Fruit fly (Drosophila melanogaster) whole organism, embryonic: ENCODE results near the gene CG43680.
A peak's percentile ranks its signal among the peaks of the same experiment; 100 is the strongest.

Source experiments
- CG11085 ChIP-seq: fragments of 200-800 bp; sonication (Bioruptor generic); IDR thresholded peaks from 2 replicates; pipeline ENCODE4 v1.3.6; 2022; ENCODE audit warnings: missing biosample characterization, missing genetic modification characterization
- CG11398 ChIP-seq: fragments of 200-800 bp; sonication (Bioruptor generic); optimal IDR thresholded peaks from 2 replicates; lab custom pipeline; 2016; ENCODE audit warnings: missing biosample characterization, missing genetic modification characterization
- CG11456 ChIP-seq: fragments of 200-800 bp; sonication (Bioruptor generic); IDR thresholded peaks from 3 replicates; pipeline ENCODE4 v1.3.6; 2022; ENCODE audit warnings: missing biosample characterization, missing genetic modification characterization
- CG11504 ChIP-seq: fragments of 200-800 bp; sonication (Bioruptor generic); optimal IDR thresholded peaks from 3 replicates; lab custom pipeline; 2019; ENCODE audit warnings: missing biosample characterization, mild to moderate bottlenecking, missing genetic modification characterization, moderate library complexity
- CG12236 ChIP-seq: fragments of 200-800 bp; sonication (Bioruptor generic); optimal IDR thresholded peaks from 2 replicates; lab custom pipeline; 2016; ENCODE audit warnings: missing biosample characterization, missing genetic modification characterization
- CG13287 ChIP-seq: fragments of 200-800 bp; sonication (Bioruptor generic); IDR thresholded peaks from 2 replicates; pipeline ENCODE4 v1.3.6; 2022; ENCODE audit warnings: missing biosample characterization, missing genetic modification characterization; ENCODE audit not compliant: partially characterized antibody
- CG14710 ChIP-seq: fragments of 200-800 bp; sonication (Bioruptor generic); optimal IDR thresholded peaks from 3 replicates; lab custom pipeline; 2019; ENCODE audit warnings: missing biosample characterization, mild to moderate bottlenecking, missing genetic modification characterization, moderate library complexity
- CG15514 ChIP-seq: fragments of 200-800 bp; sonication (Bioruptor generic); optimal IDR thresholded peaks from 3 replicates; lab custom pipeline; 2017; ENCODE audit warnings: missing biosample characterization, missing genetic modification characterization, mild to moderate bottlenecking, moderate library complexity, missing genetic modification reagents
- CG16815 ChIP-seq: fragments of 200-800 bp; sonication (Bioruptor generic); optimal IDR thresholded peaks from 3 replicates; lab custom pipeline; 2017; ENCODE audit warnings: missing biosample characterization, mild to moderate bottlenecking, missing genetic modification characterization
- CG17328 ChIP-seq: fragments of 200-800 bp; sonication (Bioruptor generic); IDR thresholded peaks from 2 replicates; pipeline ENCODE4 v1.3.6; 2022; ENCODE audit warnings: missing biosample characterization, missing genetic modification characterization
- CG17829 ChIP-seq: fragments of 200-800 bp; optimal IDR thresholded peaks from 2 replicates; lab custom pipeline; 2019; ENCODE audit warnings: missing biosample characterization, mild to moderate bottlenecking, missing genetic modification characterization, moderate library complexity
- CG2199 ChIP-seq: fragments of 200-800 bp; sonication (Bioruptor generic); IDR thresholded peaks from 3 replicates; pipeline ENCODE4 v1.3.6; 2022; ENCODE audit warnings: missing biosample characterization, missing genetic modification characterization
- CG32532 ChIP-seq: fragments of 200-800 bp; sonication (Bioruptor generic); IDR thresholded peaks from 2 replicates; pipeline ENCODE4 v1.3.6; 2022; ENCODE audit warnings: missing biosample characterization, missing genetic modification characterization
- CG32767 ChIP-seq: fragments of 200-800 bp; sonication (Bioruptor generic); IDR thresholded peaks from 2 replicates; pipeline ENCODE4 v1.3.6; 2022; ENCODE audit warnings: missing biosample characterization, missing genetic modification characterization
- CG3995 ChIP-seq: fragments of 200-800 bp; sonication (Bioruptor generic); optimal IDR thresholded peaks from 3 replicates; lab custom pipeline; 2016; ENCODE audit warnings: missing biosample characterization, missing genetic modification characterization
- CG4730 ChIP-seq: fragments of 200-800 bp; sonication (Bioruptor generic); IDR thresholded peaks from 2 replicates; pipeline ENCODE4 v1.3.6; 2022; ENCODE audit warnings: missing biosample characterization, missing genetic modification characterization
- CG4854 ChIP-seq: fragments of 200-800 bp; sonication (Bioruptor generic); optimal IDR thresholded peaks from 2 replicates; lab custom pipeline; 2016; ENCODE audit warnings: missing biosample characterization, missing genetic modification characterization, inconsistent platforms
- CG5245 ChIP-seq: fragments of 200-800 bp; sonication (Bioruptor generic); optimal IDR thresholded peaks from 3 replicates; lab custom pipeline; 2016; ENCODE audit warnings: missing biosample characterization, missing genetic modification characterization
- CG6175 ChIP-seq: fragments of 200-800 bp; sonication (Bioruptor generic); IDR thresholded peaks from 3 replicates; pipeline ENCODE4 v1.3.6; 2022; ENCODE audit warnings: missing biosample characterization, missing genetic modification characterization
- CG7556 ChIP-seq: fragments of 200-800 bp; sonication (Bioruptor generic); optimal IDR thresholded peaks from 2 replicates; lab custom pipeline; 2017; ENCODE audit warnings: missing biosample characterization, mild to moderate bottlenecking, missing genetic modification characterization
- CG7839 ChIP-seq: fragments of 200-800 bp; sonication (Bioruptor generic); optimal IDR thresholded peaks from 3 replicates; lab custom pipeline; 2018; ENCODE audit warnings: missing biosample characterization, mild to moderate bottlenecking, missing genetic modification characterization, moderate library complexity
- CG7928 ChIP-seq: fragments of 200-800 bp; sonication (Bioruptor generic); optimal IDR thresholded peaks from 2 replicates; lab custom pipeline; 2017; ENCODE audit warnings: missing biosample characterization, mild to moderate bottlenecking, missing genetic modification characterization
- CTCF ChIP-seq: fragments of 200-800 bp; sonication (Bioruptor generic); optimal IDR thresholded peaks from 2 replicates; lab custom pipeline; 2017; ENCODE audit warnings: missing biosample characterization, mild to moderate bottlenecking, missing genetic modification characterization, moderate library complexity
- Dp ChIP-seq: fragments of 200-800 bp; sonication (Bioruptor generic); optimal IDR thresholded peaks from 2 replicates; lab custom pipeline; 2018; ENCODE audit warnings: missing biosample characterization, mild to moderate bottlenecking, missing genetic modification characterization, moderate library complexity
- Drgx ChIP-seq: fragments of 200-800 bp; sonication (Bioruptor generic); IDR thresholded peaks from 2 replicates; pipeline ENCODE4 v1.3.6; 2022; ENCODE audit warnings: missing biosample characterization, missing genetic modification characterization
- E2f2 ChIP-seq: fragments of 200-800 bp; sonication (Bioruptor generic); IDR thresholded peaks from 2 replicates; pipeline ENCODE4 v1.3.6; 2022; ENCODE audit warnings: missing biosample characterization, missing genetic modification characterization
- Hr39 ChIP-seq: fragments of >200 bp; optimal IDR thresholded peaks from 2 replicates; lab custom pipeline; 2017
- Hr78 ChIP-seq, 2 experiments: fragments of 200-800 bp in 1 of 2; fragments of >200 bp in 1 of 2; sonication (Bioruptor generic) in 1 of 2; optimal IDR thresholded peaks; 2 replicates each; lab custom pipeline; 2017 to 2019; ENCODE audit warnings: missing biosample characterization in 2 of 2, missing genetic modification characterization in 2 of 2, mild to moderate bottlenecking in 1 of 2, moderate library complexity in 1 of 2
- MBD-R2 ChIP-seq: fragments of 200-800 bp; sonication (Bioruptor generic); IDR thresholded peaks from 2 replicates; pipeline ENCODE4 v1.3.6; 2022; ENCODE audit warnings: missing biosample characterization, missing genetic modification characterization
- MTF-1 ChIP-seq: fragments of 200-800 bp; sonication (Bioruptor generic); optimal IDR thresholded peaks from 2 replicates; lab custom pipeline; 2018; ENCODE audit warnings: missing biosample characterization, mild to moderate bottlenecking, missing genetic modification characterization, borderline replicate concordance
- Med ChIP-seq: fragments of 200-800 bp; sonication (Bioruptor generic); peaks from one replicate; lab custom pipeline; 2016; ENCODE audit warnings: missing biosample characterization, missing genetic modification characterization, mild to moderate bottlenecking, inconsistent platforms, moderate library complexity
- Opbp ChIP-seq: fragments of 200-800 bp; sonication (Bioruptor generic); IDR thresholded peaks from 3 replicates; pipeline ENCODE4 v1.3.6; 2022; ENCODE audit warnings: missing biosample characterization, missing genetic modification characterization; ENCODE audit not compliant: partially characterized antibody
- Pdp1 ChIP-seq, 2 experiments: fragments of 200-800 bp; sonication (Bioruptor generic); optimal IDR thresholded peaks; 3 replicates each; lab custom pipeline; 2016; ENCODE audit warnings: missing biosample characterization in 2 of 2, missing genetic modification characterization in 2 of 2, mild to moderate bottlenecking in 1 of 2, moderate library complexity in 1 of 2
- Scr ChIP-seq: fragments of 200-800 bp; sonication (Bioruptor generic); IDR thresholded peaks from 2 replicates; pipeline ENCODE4 v1.3.6; 2022; ENCODE audit warnings: missing biosample characterization, missing genetic modification characterization; ENCODE audit not compliant: partially characterized antibody
- Trl ChIP-seq, 3 experiments: fragments of >200 bp in 2 of 3; fragments of 200-800 bp in 1 of 3; sonication (Bioruptor generic) in 1 of 3; optimal IDR thresholded peaks; 2 replicates in 1 of 3; 3 replicates in 2 of 3; lab custom pipeline; 2016 to 2017; ENCODE audit warnings: missing biosample characterization in 1 of 3, missing genetic modification characterization in 1 of 3
- ara ChIP-seq: fragments of 200-800 bp; sonication (Bioruptor generic); IDR thresholded peaks from 2 replicates; pipeline ENCODE4 v1.3.6; 2022; ENCODE audit warnings: missing biosample characterization, missing genetic modification characterization
- bab2 ChIP-seq: fragments of 200-800 bp; sonication (Bioruptor generic); optimal IDR thresholded peaks from 2 replicates; lab custom pipeline; 2016; ENCODE audit warnings: missing biosample characterization, missing genetic modification characterization
- bcd ChIP-seq: fragments of 200-800 bp; sonication (Bioruptor generic); optimal IDR thresholded peaks from 2 replicates; lab custom pipeline; 2017; ENCODE audit warnings: missing biosample characterization, mild to moderate bottlenecking, missing genetic modification characterization
- chn ChIP-seq: fragments of 200-800 bp; sonication (Bioruptor generic); optimal IDR thresholded peaks from 2 replicates; lab custom pipeline; 2016; ENCODE audit warnings: missing biosample characterization, missing genetic modification characterization
- crp ChIP-seq, 2 experiments: fragments of 200-800 bp; sonication (Bioruptor generic); optimal IDR thresholded peaks; 2 replicates in 1 of 2; 3 replicates in 1 of 2; lab custom pipeline; 2017; ENCODE audit warnings: missing biosample characterization in 2 of 2, missing genetic modification characterization in 2 of 2, mild to moderate bottlenecking in 1 of 2, moderate library complexity in 1 of 2
- gem ChIP-seq: fragments of 200-800 bp; sonication (Bioruptor generic); optimal IDR thresholded peaks from 2 replicates; lab custom pipeline; 2019; ENCODE audit warnings: missing biosample characterization, mild to moderate bottlenecking, missing genetic modification characterization, moderate library complexity
- hkb ChIP-seq, 2 experiments: fragments of 200-800 bp in 1 of 2; fragments of >200 bp in 1 of 2; sonication (Bioruptor generic) in 1 of 2; IDR thresholded peaks in 1 of 2; optimal IDR thresholded peaks in 1 of 2; 2 replicates each; pipeline versions ENCODE4 v1.3.6 to Lab custom; 2017 to 2022; ENCODE audit warnings: missing biosample characterization in 1 of 2, missing genetic modification characterization in 1 of 2
- lab ChIP-seq: fragments of 200-800 bp; sonication (Bioruptor generic); optimal IDR thresholded peaks from 3 replicates; lab custom pipeline; 2017; ENCODE audit warnings: missing biosample characterization, missing genetic modification characterization, mild to moderate bottlenecking, moderate library complexity, missing genetic modification reagents
- nmo ChIP-seq: fragments of 200-800 bp; sonication (Bioruptor generic); optimal IDR thresholded peaks from 2 replicates; lab custom pipeline; 2018; ENCODE audit warnings: missing biosample characterization, mild to moderate bottlenecking, missing genetic modification characterization, moderate library complexity
- pan ChIP-seq, 4 experiments: fragments of >200 bp in 3 of 4; fragments of 200-800 bp in 1 of 4; sonication (Bioruptor generic) in 1 of 4; optimal IDR thresholded peaks in 3 of 4; IDR thresholded peaks in 1 of 4; 2 replicates each; pipeline versions ENCODE4 v1.3.6 to Lab custom; 2017 to 2022; ENCODE audit warnings: missing biosample characterization in 2 of 4, missing genetic modification characterization in 2 of 4, mixed read lengths in 1 of 4
- prd ChIP-seq, 3 experiments: fragments of >200 bp in 2 of 3; fragments of 200-800 bp in 1 of 3; sonication (Bioruptor generic) in 1 of 3; optimal IDR thresholded peaks in 2 of 3; IDR thresholded peaks in 1 of 3; 2 replicates in 2 of 3; 3 replicates in 1 of 3; pipeline versions ENCODE4 v1.3.6 to Lab custom; 2017 to 2022; ENCODE audit warnings: missing biosample characterization in 1 of 3, missing genetic modification characterization in 1 of 3
- stwl ChIP-seq: fragments of 200-800 bp; sonication (Bioruptor generic); optimal IDR thresholded peaks from 3 replicates; lab custom pipeline; 2018; ENCODE audit warnings: missing biosample characterization, mild to moderate bottlenecking, missing genetic modification characterization, moderate library complexity
- tap ChIP-seq: fragments of 200-800 bp; optimal IDR thresholded peaks from 3 replicates; lab custom pipeline; 2019; ENCODE audit warnings: missing biosample characterization, mild to moderate bottlenecking, missing genetic modification characterization, moderate library complexity
- vvl ChIP-seq: fragments of 200-800 bp; sonication (Bioruptor generic); IDR thresholded peaks from 2 replicates; pipeline ENCODE4 v1.3.6; 2022; ENCODE audit warnings: missing biosample characterization, missing genetic modification characterization

Gene CG43680

dm6 chr3L:15079278-15079677 is 26.1 kb upstream of the CG43680 start (continued):
- no peak for TF ChIP-seq CG4854 (GFP tag; lab: Kevin White, UChicago)
- TF ChIP-seq crp (GFP tag; optimal IDR thresholded peaks at IDR 0.05; lab: Kevin White, UChicago), result no peak
- no peak for TF ChIP-seq Drgx
- TF ChIP-seq E2f2 (GFP tag; lab: Robert Waterston, UW), result no peak
- TF ChIP-seq CG32767 (GFP tag; lab: Robert Waterston, UW), result no peak
- TF ChIP-seq CG15514 (GFP tag; lab: Kevin White, UChicago), result no peak
- TF ChIP-seq hkb (optimal IDR thresholded peaks at IDR 0.05; lab: Kevin White, UChicago), result no peak
- peak; percentile 33; the same call in 1 of the 2 replicates for TF ChIP-seq hkb (GFP tag; IDR thresholded peaks at IDR 0.05; lab: Robert Waterston, UW)
- TF ChIP-seq CG11398 (GFP tag; lab: Kevin White, UChicago), result no peak
- TF ChIP-seq Hr78 (GFP tag; optimal IDR thresholded peaks at IDR 0.05; lab: Kevin White, UChicago), result no peak
- TF ChIP-seq CG2199 (GFP tag; lab: Robert Waterston, UW), result peak; percentile 91
- TF ChIP-seq pan (optimal IDR thresholded peaks at IDR 0.05; lab: Kevin White, UChicago), result no peak
- no peak for TF ChIP-seq pan (GFP tag; optimal IDR thresholded peaks at IDR 0.05 in 1 of 2, IDR thresholded peaks at IDR 0.05 in 1 of 2)
- TF ChIP-seq bab2 (GFP tag; lab: Kevin White, UChicago), result no peak
- TF ChIP-seq Dp (GFP tag; lab: Kevin White, UChicago), result peak; percentile 3
- TF ChIP-seq nmo, result no peak
- TF ChIP-seq MBD-R2 (GFP tag; lab: Robert Waterston, UW), result no peak
- TF ChIP-seq CG4730 (GFP tag; lab: Robert Waterston, UW), result no peak
- no peak for TF ChIP-seq prd (optimal IDR thresholded peaks at IDR 0.05; lab: Kevin White, UChicago)
- no peak for TF ChIP-seq prd (GFP tag; IDR thresholded peaks at IDR 0.05; lab: Robert Waterston, UW)
- TF ChIP-seq ara (GFP tag; lab: Robert Waterston, UW), result no peak
- no peak for TF ChIP-seq CG17328 (GFP tag; lab: Robert Waterston, UW)
- peak; percentile 91 to 93 for TF ChIP-seq Trl (optimal IDR thresholded peaks at IDR 0.05; lab: Kevin White, UChicago)
- TF ChIP-seq Trl (GFP tag; optimal IDR thresholded peaks at IDR 0.05; lab: Kevin White, UChicago), result peak; percentile 61
- no peak for TF ChIP-seq CG14710
- peak; percentile 13 for TF ChIP-seq tap (tag; lab: Kevin White, UChicago)
- no peak for TF ChIP-seq Hr39 (lab: Kevin White, UChicago)
- TF ChIP-seq vvl (GFP tag; lab: Robert Waterston, UW), result peak; percentile 79
- peak in 1 of 2 experiments; percentile 44 for TF ChIP-seq Pdp1 (GFP tag; optimal IDR thresholded peaks at IDR 0.05; lab: Kevin White, UChicago)
- TF ChIP-seq CG7928 (GFP tag; lab: Kevin White, UChicago), result no peak
- peak; percentile 54 for TF ChIP-seq CG11504
- TF ChIP-seq CG7556 (GFP tag; lab: Kevin White, UChicago), result no peak
- TF ChIP-seq stwl, result peak; percentile 33
- no peak for TF ChIP-seq CG5245
- TF ChIP-seq Opbp, result 0 out of 3 replicates have a peak, but pooled peaks have one; percentile 39
- TF ChIP-seq bcd (GFP tag; lab: Kevin White, UChicago), result peak; percentile 10
- TF ChIP-seq CG32532 (GFP tag; lab: Robert Waterston, UW), result peak; percentile 50; the same call in 1 of the 2 replicates
- TF ChIP-seq MTF-1 (GFP tag; lab: Kevin White, UChicago), result no peak
- TF ChIP-seq lab (GFP tag; lab: Kevin White, UChicago), result no peak
- no peak for TF ChIP-seq CTCF (GFP tag; lab: Kevin White, UChicago)
- peak; percentile 65 for TF ChIP-seq Med (GFP tag; lab: Kevin White, UChicago)
- TF ChIP-seq CG13287 (GFP tag; lab: Robert Waterston, UW), result peak; percentile 43; the same call in 1 of the 2 replicates
- no peak for TF ChIP-seq CG12236 (GFP tag; lab: Kevin White, UChicago)
- TF ChIP-seq CG7839 (tag; lab: Kevin White, UChicago), result no peak
- TF ChIP-seq CG17829 (tag; lab: Kevin White, UChicago), result no peak
- TF ChIP-seq CG6175 (GFP tag; lab: Robert Waterston, UW), result peak; percentile 23; the same call in 1 of the 3 replicates
- no peak for TF ChIP-seq CG3995
- TF ChIP-seq chn (GFP tag; lab: Kevin White, UChicago), result no peak
- TF ChIP-seq CG11085, result no peak
- peak; percentile 15; the same call in 1 of the 2 replicates for TF ChIP-seq Scr
- no peak for TF ChIP-seq CG16815
- no peak for TF ChIP-seq gem (tag; lab: Kevin White, UChicago)
- no peak for TF ChIP-seq CG11456 (GFP tag; lab: Robert Waterston, UW)
